Worm (Caenorhabditis elegans) whole organism, L1 larva: ENCODE data around the gene R144.10.
A peak's percentile ranks its signal among the peaks of the same experiment; 100 is the strongest.

Source experiments
- C04F5.9 ChIP-seq: sonication (generic microtip); optimal IDR thresholded peaks from 2 replicates; lab custom pipeline; 2016; ENCODE audit warnings: missing genetic modification characterization, missing compliant biosample characterization
- C34B4.2 ChIP-seq: sonication (generic microtip); optimal IDR thresholded peaks from 2 replicates; lab custom pipeline; 2017; ENCODE audit warnings: mild to moderate bottlenecking, missing genetic modification characterization, missing compliant biosample characterization
- F16B12.6 ChIP-seq: fragments of 150-350 bp; optimal IDR thresholded peaks from 2 replicates; lab custom pipeline; 2014; ENCODE audit warnings: missing biosample characterization, missing genetic modification characterization
- alr-1 ChIP-seq: fragments of 200-800 bp; sonication (Bioruptor generic); optimal IDR thresholded peaks from 2 replicates; lab custom pipeline; 2018; ENCODE audit warnings: borderline replicate concordance, mild to moderate bottlenecking, missing genetic modification characterization, missing compliant biosample characterization
- aly-2 ChIP-seq: fragments of 150-350 bp; optimal IDR thresholded peaks from 2 replicates; lab custom pipeline; 2014; ENCODE audit warnings: missing biosample characterization, missing genetic modification characterization
- ama-1 ChIP-seq: fragments of 150-350 bp; optimal IDR thresholded peaks from 2 replicates; lab custom pipeline; 2014
- blmp-1 ChIP-seq: fragments of 150-350 bp; optimal IDR thresholded peaks from 2 replicates; lab custom pipeline; 2014; ENCODE audit warnings: missing biosample characterization, missing genetic modification characterization
- ceh-63 ChIP-seq: fragments of 200-800 bp; sonication (Bioruptor generic); optimal IDR thresholded peaks from 2 replicates; lab custom pipeline; 2018; ENCODE audit warnings: mild to moderate bottlenecking, missing genetic modification characterization, missing compliant biosample characterization
- ceh-8 ChIP-seq: fragments of 200-800 bp; sonication (Bioruptor generic); optimal IDR thresholded peaks from 2 replicates; lab custom pipeline; 2018; ENCODE audit warnings: mild to moderate bottlenecking, missing genetic modification characterization, moderate library complexity, missing compliant biosample characterization
- ceh-82 ChIP-seq, 3 experiments: fragments of 150-350 bp in 1 of 3; sonication (generic microtip) in 2 of 3; optimal IDR thresholded peaks; 2 replicates each; lab custom pipeline; 2014 to 2017; ENCODE audit warnings: missing biosample characterization in 3 of 3, missing genetic modification characterization in 3 of 3
- ceh-88 ChIP-seq: fragments of 200-800 bp; sonication (Bioruptor generic); IDR thresholded peaks from 2 replicates; pipeline ENCODE4 v1.3.6; 2022; ENCODE audit warnings: missing genetic modification characterization, missing compliant biosample characterization
- ceh-90 ChIP-seq: sonication (generic microtip); optimal IDR thresholded peaks from 2 replicates; lab custom pipeline; 2016; ENCODE audit warnings: missing genetic modification characterization, missing compliant biosample characterization
- ces-1 ChIP-seq: fragments of 150-350 bp; optimal IDR thresholded peaks from 2 replicates; lab custom pipeline; 2014; ENCODE audit warnings: missing biosample characterization, missing genetic modification reagents, missing genetic modification characterization
- dpl-1 ChIP-seq, 3 experiments: fragments of 150-350 bp in 2 of 3; sonication (generic microtip) in 1 of 3; optimal IDR thresholded peaks; 2 replicates each; lab custom pipeline; 2014 to 2017; ENCODE audit warnings: missing biosample characterization in 3 of 3, missing genetic modification characterization in 3 of 3, missing genetic modification reagents in 3 of 3
- efl-1 ChIP-seq, 4 experiments: fragments of 150-350 bp; optimal IDR thresholded peaks in 3 of 4; peaks in 1 of 4; 1 replicate in 1 of 4; 2 replicates in 3 of 4; lab custom pipeline; 2014; ENCODE audit warnings: missing biosample characterization in 2 of 4, missing genetic modification characterization in 2 of 4, missing genetic modification reagents in 2 of 4
- efl-3 ChIP-seq: fragments of 200-800 bp; sonication (Bioruptor generic); optimal IDR thresholded peaks from 2 replicates; lab custom pipeline; 2018; ENCODE audit warnings: mild to moderate bottlenecking, missing genetic modification characterization, missing compliant biosample characterization
- ets-5 ChIP-seq: fragments of 200-800 bp; sonication (Bioruptor generic); IDR thresholded peaks from 2 replicates; pipeline ENCODE4 v1.3.6; 2022; ENCODE audit warnings: missing genetic modification characterization, missing compliant biosample characterization
- fos-1 ChIP-seq: fragments of 150-350 bp; optimal IDR thresholded peaks from 2 replicates; lab custom pipeline; 2014; ENCODE audit warnings: missing biosample characterization, missing genetic modification characterization
- hlh-4 ChIP-seq: sonication (generic microtip); optimal IDR thresholded peaks from 2 replicates; lab custom pipeline; 2016; ENCODE audit warnings: mild to moderate bottlenecking, missing genetic modification characterization, missing compliant biosample characterization
- isw-1 ChIP-seq: fragments of 200-800 bp; sonication (Bioruptor generic); IDR thresholded peaks from 2 replicates; pipeline ENCODE4 v1.3.6; 2022; ENCODE audit warnings: missing genetic modification characterization, missing compliant biosample characterization
- lir-3 ChIP-seq: sonication (generic microtip); optimal IDR thresholded peaks from 2 replicates; lab custom pipeline; 2016; ENCODE audit warnings: mild to moderate bottlenecking, missing genetic modification characterization, moderate library complexity, missing compliant biosample characterization; ENCODE audit not compliant: poor library complexity
- mab-9 ChIP-seq: fragments of 200-800 bp; sonication (Bioruptor generic); IDR thresholded peaks from 2 replicates; pipeline ENCODE4 v1.3.6; 2022; ENCODE audit warnings: missing genetic modification reagents, missing genetic modification characterization, missing compliant biosample characterization
- mdl-1 ChIP-seq, 2 experiments: fragments of 150-350 bp; optimal IDR thresholded peaks; 2 replicates each; lab custom pipeline; 2014 to 2017; ENCODE audit warnings: missing biosample characterization in 2 of 2, missing genetic modification characterization in 2 of 2, inconsistent platforms in 1 of 2
- mef-2 ChIP-seq: fragments of 150-350 bp; optimal IDR thresholded peaks from 2 replicates; lab custom pipeline; 2014; ENCODE audit warnings: missing biosample characterization, missing genetic modification characterization
- nhr-237 ChIP-seq: fragments of 150-350 bp; optimal IDR thresholded peaks from 2 replicates; lab custom pipeline; 2014; ENCODE audit warnings: missing biosample characterization, missing genetic modification characterization
- nhr-47 ChIP-seq: sonication (generic microtip); optimal IDR thresholded peaks from 2 replicates; lab custom pipeline; 2016; ENCODE audit warnings: mild to moderate bottlenecking, missing genetic modification characterization, moderate library complexity, missing compliant biosample characterization
- nhr-71 ChIP-seq: sonication (generic microtip); optimal IDR thresholded peaks from 2 replicates; lab custom pipeline; 2016; ENCODE audit warnings: mild to moderate bottlenecking, missing genetic modification characterization, moderate library complexity, missing compliant biosample characterization
- nhr-77 ChIP-seq: fragments of 150-350 bp; optimal IDR thresholded peaks from 2 replicates; lab custom pipeline; 2014; ENCODE audit warnings: missing biosample characterization, missing genetic modification characterization
- nhr-84 ChIP-seq: sonication (generic microtip); optimal IDR thresholded peaks from 2 replicates; lab custom pipeline; 2017; ENCODE audit warnings: missing biosample characterization, missing genetic modification characterization
- snu-23 ChIP-seq: sonication (generic microtip); optimal IDR thresholded peaks from 2 replicates; lab custom pipeline; 2016; ENCODE audit warnings: missing genetic modification characterization, missing compliant biosample characterization
- sox-4 ChIP-seq: sonication (generic microtip); optimal IDR thresholded peaks from 2 replicates; lab custom pipeline; 2016; ENCODE audit warnings: missing genetic modification characterization, missing compliant biosample characterization
- sptf-1 ChIP-seq: fragments of 150-350 bp; optimal IDR thresholded peaks from 2 replicates; lab custom pipeline; 2014; ENCODE audit warnings: missing biosample characterization, missing genetic modification characterization
- unc-130 ChIP-seq: fragments of 150-350 bp; optimal IDR thresholded peaks from 2 replicates; lab custom pipeline; 2017; ENCODE audit warnings: missing biosample characterization, missing genetic modification characterization, inconsistent platforms
- unc-62 ChIP-seq: fragments of 150-350 bp; optimal IDR thresholded peaks from 2 replicates; lab custom pipeline; 2014; ENCODE audit warnings: missing biosample characterization, missing genetic modification reagents, missing genetic modification characterization
- xbp-1 ChIP-seq: sonication (generic microtip); optimal IDR thresholded peaks from 2 replicates; lab custom pipeline; 2016; ENCODE audit warnings: missing genetic modification characterization, missing compliant biosample characterization
- zip-4 ChIP-seq: fragments of 200-800 bp; sonication (Bioruptor generic); optimal IDR thresholded peaks from 2 replicates; lab custom pipeline; 2018; ENCODE audit warnings: mild to moderate bottlenecking, missing genetic modification characterization, moderate library complexity, missing compliant biosample characterization
- ztf-11 ChIP-seq, 2 experiments: sonication (generic microtip); optimal IDR thresholded peaks; 2 replicates each; lab custom pipeline; 2016 to 2017; ENCODE audit warnings: missing genetic modification characterization in 2 of 2, missing biosample characterization in 1 of 2, missing compliant biosample characterization in 1 of 2

Gene R144.10

ce11 chrIII:4962393-4962792 lies 39.7 kb downstream of the R144.10 start, which contains the start of gene vps-22:
TSS of gene vps-22 (minus strand) at chrIII:4962493.
- TF ChIP-seq blmp-1 (tag; lab: Kevin White, UChicago) (no peak), xbp-1 (tag; lab: Kevin White, UChicago) (no peak), ama-1 (lab: Kevin White, UChicago) (no peak), nhr-237 (tag; lab: Kevin White, UChicago) (no peak), isw-1 (GFP tag; lab: Robert Waterston, UW) (no peak), zip-4 (GFP tag; lab: Kevin White, UChicago) (no peak), C04F5.9 (no peak), efl-1 (optimal IDR thresholded peaks at IDR 0.05; lab: Kevin White, UChicago) (no peak), efl-1 (GFP tag; optimal IDR thresholded peaks at IDR 0.05 in 1 of 2; lab: Kevin White, UChicago) (no peak)

ce11 chrIII:4961281-4961680 lies 40.9 kb downstream of the R144.10 start:
- TF ChIP-seq ceh-88 (GFP tag; lab: Robert Waterston, UW) (no peak), efl-1 (optimal IDR thresholded peaks at IDR 0.05; lab: Kevin White, UChicago) (no peak), efl-1 (GFP tag; optimal IDR thresholded peaks at IDR 0.05 in 1 of 2; lab: Kevin White, UChicago) (peak in 1 of 2 experiments; percentile 26)

- TF ChIP-seq ces-1 (GFP tag; lab: Kevin White, UChicago) (no peak), ets-5 (no peak), alr-1 (tag; lab: Kevin White, UChicago) (no peak), ztf-11 (tag; optimal IDR thresholded peaks at IDR 0.05; lab: Kevin White, UChicago) (no peak)
Measured at ce11 chrIII:4960204-4960603, 41.9 kb downstream of the R144.10 start, which contains the start of gene C27F2.4. TSS of gene C27F2.4 (minus strand) at chrIII:4960304.

- TF ChIP-seq mab-9 = no peak
- TF ChIP-seq efl-3 (GFP tag; lab: Kevin White, UChicago) = no peak
- TF ChIP-seq ces-1 (GFP tag; lab: Kevin White, UChicago) = no peak
- no peak for TF ChIP-seq ceh-90 (tag; lab: Kevin White, UChicago)
- no peak for TF ChIP-seq C04F5.9
- TF ChIP-seq unc-62 (GFP tag; lab: Kevin White, UChicago) = no peak
- TF ChIP-seq ama-1 (lab: Kevin White, UChicago) = no peak
- TF ChIP-seq fos-1 = no peak
Measured at ce11 chrIII:4956566-4956965, 45.6 kb downstream of the R144.10 start, which contains the start of gene C26E6.1. TSS of gene C26E6.1 (plus strand) at chrIII:4956866.

- TF ChIP-seq F16B12.6 (tag; lab: Kevin White, UChicago) = no peak
- no peak for TF ChIP-seq C34B4.2 (tag; lab: Kevin White, UChicago)
- no peak for TF ChIP-seq ces-1 (GFP tag; lab: Kevin White, UChicago)
- TF ChIP-seq nhr-71 = no peak
- TF ChIP-seq aly-2 (tag; lab: Kevin White, UChicago) = no peak
- no peak for TF ChIP-seq snu-23 (GFP tag; lab: Kevin White, UChicago)
- TF ChIP-seq isw-1 (GFP tag; lab: Robert Waterston, UW) = no peak
- no peak for TF ChIP-seq ceh-82 (tag; optimal IDR thresholded peaks at IDR 0.05; lab: Kevin White, UChicago)
- TF ChIP-seq lir-3 = no peak
- no peak for TF ChIP-seq ceh-8 (GFP tag; lab: Kevin White, UChicago)
- TF ChIP-seq sox-4 = no peak
- no peak for TF ChIP-seq dpl-1 (GFP tag; optimal IDR thresholded peaks at IDR 0.05; lab: Kevin White, UChicago)
- TF ChIP-seq mef-2 (tag; lab: Kevin White, UChicago) = no peak
- TF ChIP-seq sptf-1 (tag; lab: Kevin White, UChicago) = no peak
- no peak for TF ChIP-seq ama-1 (lab: Kevin White, UChicago)
- TF ChIP-seq unc-130 = no peak
Measured at ce11 chrIII:4952970-4953369, 49.2 kb downstream of the R144.10 start.

ce11 chrIII:4951824-4952223 lies 50.3 kb downstream of the R144.10 start, which contains the start of gene flh-2:
TSS of gene flh-2 (plus strand) at chrIII:4952124.
- no peak for TF ChIP-seq ets-5
- TF ChIP-seq nhr-84 (tag; lab: Kevin White, UChicago) = no peak
- no peak for TF ChIP-seq xbp-1 (tag; lab: Kevin White, UChicago)
- TF ChIP-seq hlh-4 = no peak
- TF ChIP-seq nhr-71 = no peak
- TF ChIP-seq sptf-1 (tag; lab: Kevin White, UChicago) = no peak
- TF ChIP-seq nhr-77 (tag; lab: Kevin White, UChicago) = no peak
- no peak for TF ChIP-seq ceh-63 (GFP tag; lab: Kevin White, UChicago)
- no peak for TF ChIP-seq mdl-1 (tag; optimal IDR thresholded peaks at IDR 0.05; lab: Kevin White, UChicago)
- TF ChIP-seq nhr-47 = no peak
- no peak for TF ChIP-seq ceh-88 (GFP tag; lab: Robert Waterston, UW)
